Worm (Caenorhabditis elegans): ENCODE measurements around the gene trap-4.

trap-4 gene

DNA sequence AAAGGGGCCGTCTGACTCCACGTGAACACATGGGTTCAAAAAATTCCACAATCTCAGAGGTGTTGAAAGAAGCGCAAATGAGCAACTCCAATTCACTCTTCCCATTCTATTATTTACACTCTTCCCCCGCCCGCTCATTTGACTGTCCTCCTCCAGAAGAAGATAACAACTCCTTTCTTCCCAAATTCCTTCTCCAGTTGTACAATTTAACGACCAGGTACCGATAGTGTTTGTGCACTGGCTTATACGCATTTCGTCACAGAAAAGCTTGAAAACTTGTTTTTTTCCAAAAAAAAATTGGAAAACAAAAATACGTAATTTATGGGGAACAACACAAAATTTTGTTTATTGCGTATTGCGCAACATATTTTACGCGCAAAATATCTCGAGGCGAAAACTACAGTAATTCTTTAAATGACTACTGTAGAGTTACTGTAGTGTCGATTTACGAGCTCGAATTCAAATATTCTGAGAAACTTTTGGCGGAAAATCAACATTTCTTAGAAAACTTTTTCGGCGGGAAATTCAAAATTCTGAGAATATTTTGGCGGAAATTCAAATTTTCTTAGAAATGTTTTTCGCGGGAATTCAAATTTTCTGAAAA lies 28.8 kb downstream of the trap-4 start:
- TF ChIP-seq ceh-6 (GFP tag; optimal IDR thresholded peaks at IDR 0.05) (no peak), unc-86 (tag; optimal IDR thresholded peaks at IDR 0.05) (no peak), syd-9 (tag; optimal IDR thresholded peaks at IDR 0.05) (no peak), sox-2 (GFP tag; IDR thresholded peaks at IDR 0.05) (no peak), pax-1 (tag; optimal IDR thresholded peaks at IDR 0.05) (no peak), ceh-24 (tag; optimal IDR thresholded peaks at IDR 0.05) (no peak), lim-6 (tag; optimal IDR thresholded peaks at IDR 0.05) (no peak), ceh-34 (tag; optimal IDR thresholded peaks at IDR 0.05) (no peak), T23F11.4 (GFP tag; optimal IDR thresholded peaks at IDR 0.05) (no peak), hlh-6 (tag; optimal IDR thresholded peaks at IDR 0.05) (no peak), sdc-2 (tag; optimal IDR thresholded peaks at IDR 0.05) (no peak), hlh-8 (tag; optimal IDR thresholded peaks at IDR 0.05) (no peak), dve-1 (tag; optimal IDR thresholded peaks at IDR 0.05) (no peak), tbx-7 (tag; optimal IDR thresholded peaks at IDR 0.05) (no peak), ceh-19 (GFP tag; optimal IDR thresholded peaks at IDR 0.05) (no peak), pag-3 (tag; optimal IDR thresholded peaks at IDR 0.05; ENCODE audit: borderline replicate concordance) (no peak), hlh-15 (tag; optimal IDR thresholded peaks at IDR 0.05) (no peak)

DNA sequence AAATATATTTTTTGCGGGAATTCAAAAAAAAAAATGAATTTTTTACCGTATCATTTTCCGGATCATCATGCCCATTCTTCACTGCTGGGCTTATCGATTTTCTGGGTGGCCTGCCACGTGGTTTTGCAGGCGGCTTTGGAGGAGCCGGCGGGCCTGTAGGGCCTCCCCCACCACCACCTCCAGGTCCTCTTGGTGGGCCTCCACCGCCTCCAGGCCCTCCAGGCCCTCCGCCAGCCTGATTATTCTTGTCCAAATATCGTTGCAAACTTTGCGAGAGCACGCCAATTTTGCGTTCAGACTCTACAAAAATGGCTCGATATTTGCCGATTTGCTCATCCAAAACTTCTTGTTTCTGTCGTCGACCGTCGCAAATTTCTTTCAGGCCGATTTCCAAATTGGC lies 30.6 kb downstream of the trap-4 start:
- no peak for TF ChIP-seq C08G9.2 (tag; optimal IDR thresholded peaks at IDR 0.05)
- no peak for TF ChIP-seq pqm-1 (tag; optimal IDR thresholded peaks at IDR 0.05)
- TF ChIP-seq sox-2 (GFP tag; IDR thresholded peaks at IDR 0.05): no peak
- no peak for TF ChIP-seq madf-2 (tag; optimal IDR thresholded peaks at IDR 0.05)
- no peak for TF ChIP-seq mec-3 (tag; optimal IDR thresholded peaks at IDR 0.05; ENCODE audit: borderline replicate concordance)
- TF ChIP-seq lim-6 (tag; optimal IDR thresholded peaks at IDR 0.05): no peak
- TF ChIP-seq ama-1 (optimal IDR thresholded peaks at IDR 0.05): no peak
- TF ChIP-seq pag-3 (tag; optimal IDR thresholded peaks at IDR 0.05; ENCODE audit: borderline replicate concordance): no peak
- TF ChIP-seq ceh-24 (tag; optimal IDR thresholded peaks at IDR 0.05): no peak
- no peak for TF ChIP-seq che-1 (tag; optimal IDR thresholded peaks at IDR 0.05)
- TF ChIP-seq odd-2 (tag; optimal IDR thresholded peaks at IDR 0.05): no peak
- no peak for TF ChIP-seq pha-2 (tag; optimal IDR thresholded peaks at IDR 0.05)
- no peak for TF ChIP-seq ceh-48 (tag; optimal IDR thresholded peaks at IDR 0.05)
- TF ChIP-seq ceh-2 (tag; optimal IDR thresholded peaks at IDR 0.05): no peak
- no peak for TF ChIP-seq eyg-1 (tag; optimal IDR thresholded peaks at IDR 0.05)
- TF ChIP-seq sox-4 (tag; optimal IDR thresholded peaks at IDR 0.05): no peak

DNA sequence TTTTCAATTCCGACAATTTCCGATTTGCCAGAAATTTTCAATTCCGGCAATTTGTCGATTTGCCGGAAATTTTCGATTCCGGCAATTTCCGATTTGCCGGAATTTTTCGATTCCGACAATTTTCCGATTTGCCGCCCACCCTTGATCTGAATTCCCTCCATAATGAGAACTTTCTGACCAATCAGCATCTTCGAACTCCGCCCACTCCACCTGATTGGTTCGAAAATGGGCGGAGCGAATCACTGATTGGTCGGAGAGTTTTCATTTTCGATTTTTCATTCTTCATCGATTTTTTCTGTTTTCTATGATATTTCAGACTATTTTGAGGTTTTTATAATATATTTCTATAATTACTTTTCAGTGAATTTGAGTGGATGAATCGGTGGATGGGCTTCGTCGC lies 33.6 kb downstream of the trap-4 start:
- TF ChIP-seq nfya-1 (tag; optimal IDR thresholded peaks at IDR 0.05): peak; percentile 80
- no peak for TF ChIP-seq nhr-11 (tag; optimal IDR thresholded peaks at IDR 0.05)

DNA sequence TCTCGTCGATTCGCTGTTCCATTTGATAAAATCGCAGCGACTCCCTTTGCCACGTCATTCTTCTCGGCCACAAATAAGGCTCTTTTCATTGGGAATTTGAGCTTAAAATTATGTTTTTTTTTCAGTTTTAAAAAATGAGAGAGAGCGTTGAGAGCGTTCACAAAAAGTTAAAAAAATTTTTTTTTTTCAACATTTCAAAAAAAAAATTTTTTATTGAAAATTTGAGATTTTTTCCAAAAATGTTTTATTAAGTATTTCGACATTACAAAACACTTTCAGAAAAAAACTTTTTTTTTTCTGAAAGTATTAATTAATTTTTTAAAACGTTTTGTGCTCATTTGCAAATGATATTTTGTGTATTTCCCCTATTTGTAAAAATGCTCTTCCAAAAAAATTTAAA lies 39.5 kb downstream of the trap-4 start, which contains the start of gene top-3:
Gene top-3 (minus strand): TSS at position 101 of the 400 bp plus-strand sequence.
- TF ChIP-seq che-1 (tag; optimal IDR thresholded peaks at IDR 0.05): no peak

Measured in whole organism, late embryonic.